Worm (Caenorhabditis elegans): ENCODE results near the gene ztf-29.

- no peak for TF ChIP-seq unc-39 (tag; optimal IDR thresholded peaks at IDR 0.05)
- TF ChIP-seq aly-2 (tag; optimal IDR thresholded peaks at IDR 0.05): no peak
- peak in 1 of 2 experiments; percentile 42 for TF ChIP-seq lsy-2 (tag; optimal IDR thresholded peaks at IDR 0.05)
Observed at ce11 chrIII:11526396-11526795, 34.6 kb upstream of the ztf-29 start, which contains the start of gene xpb-1.

Data from whole organism, L2 larva.